Fruit fly (Drosophila melanogaster): ENCODE results near the gene CG8031.

CG8031 gene

DNA sequence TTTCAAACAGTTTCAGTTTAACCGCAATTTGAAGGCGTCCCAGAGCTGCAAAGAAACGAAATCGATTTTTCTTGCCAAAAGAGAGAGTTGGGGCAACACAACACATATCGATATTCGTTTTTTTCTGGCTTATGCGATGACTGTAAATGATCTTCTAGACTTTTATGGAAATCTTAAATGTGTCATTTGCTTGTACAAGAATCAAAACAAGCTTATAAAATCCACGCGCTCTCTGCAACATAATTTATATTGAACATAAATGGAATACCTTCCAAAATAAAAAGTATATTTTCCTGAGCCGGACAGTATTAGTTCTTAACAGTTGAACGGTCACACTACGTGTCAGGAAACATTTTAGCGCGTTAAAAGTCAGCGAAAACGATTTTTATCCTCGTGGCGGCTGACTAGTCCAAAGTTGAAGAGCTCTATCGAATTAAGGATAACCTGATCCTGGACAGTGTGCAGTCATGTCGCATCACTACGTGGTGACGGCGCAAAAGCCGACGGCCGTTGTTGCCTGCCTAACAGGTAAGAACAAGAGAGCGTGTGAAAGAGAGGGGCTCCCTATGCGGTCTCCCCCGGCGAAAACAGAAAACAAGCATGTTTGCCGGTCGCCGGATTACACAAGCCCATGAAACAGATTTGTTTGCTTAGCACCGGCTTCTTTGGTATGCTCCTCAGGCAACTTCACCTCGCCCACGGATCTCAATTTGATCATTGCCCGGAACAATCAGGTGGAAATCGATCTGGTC, 41.0 kb upstream of the CG8031 start, which contains the start of gene pic (continued):
- peak; percentile 89 for TF ChIP-seq BEAF-32 (GFP tag; optimal IDR thresholded peaks at IDR 0.05)
- no peak for TF ChIP-seq CG11696 (GFP tag; IDR thresholded peaks at IDR 0.05)
- peak; percentile 72 for TF ChIP-seq unc-4 (GFP tag; IDR thresholded peaks at IDR 0.05; ENCODE audit: partially characterized antibody)
- TF ChIP-seq CG30403 (GFP tag; optimal IDR thresholded peaks at IDR 0.05): no peak
- no peak for TF ChIP-seq CG16863 (GFP tag; optimal IDR thresholded peaks at IDR 0.05)
- TF ChIP-seq tap (tag; optimal IDR thresholded peaks at IDR 0.05): no peak
- no peak for TF ChIP-seq dimm (GFP tag; IDR thresholded peaks at IDR 0.05)
- TF ChIP-seq gcm (GFP tag; optimal IDR thresholded peaks at IDR 0.05): no peak
- no peak for TF ChIP-seq oc (tag; optimal IDR thresholded peaks at IDR 0.05)
- no peak for TF ChIP-seq HHEX (GFP tag; optimal IDR thresholded peaks at IDR 0.05)
- peak; percentile 37 for TF ChIP-seq CG33213 (GFP tag; optimal IDR thresholded peaks at IDR 0.05)
- peak; percentile 93 for TF ChIP-seq E2f2 (GFP tag; IDR thresholded peaks at IDR 0.05)
- no peak for TF ChIP-seq fd64A (GFP tag; optimal IDR thresholded peaks at IDR 0.05)
- TF ChIP-seq NC2α (GFP tag; optimal IDR thresholded peaks at IDR 0.05): no peak
- TF ChIP-seq psq (GFP tag; optimal IDR thresholded peaks at IDR 0.05): no peak
- TF ChIP-seq CTCF (GFP tag; optimal IDR thresholded peaks at IDR 0.05): peak; percentile 37
- no peak for TF ChIP-seq aop (GFP tag; IDR thresholded peaks at IDR 0.05)
- no peak for TF ChIP-seq Ravus (GFP tag; IDR thresholded peaks at IDR 0.05)
- TF ChIP-seq CG17385 (GFP tag; optimal IDR thresholded peaks at IDR 0.05): peak; percentile 86
- peak; percentile 74 for TF ChIP-seq sens (GFP tag)
- no peak for TF ChIP-seq CG1602 (GFP tag; optimal IDR thresholded peaks at IDR 0.05)
- no peak for TF ChIP-seq CG12942 (GFP tag; optimal IDR thresholded peaks at IDR 0.05)
- no peak for TF ChIP-seq CG7271 (tag; optimal IDR thresholded peaks at IDR 0.05)
- no peak for TF ChIP-seq wek (GFP tag; optimal IDR thresholded peaks at IDR 0.05)
- TF ChIP-seq sr (GFP tag; IDR thresholded peaks at IDR 0.05): no peak
- TF ChIP-seq Hsf (GFP tag; optimal IDR thresholded peaks at IDR 0.05): peak; percentile 9
- TF ChIP-seq dati (GFP tag; IDR thresholded peaks at IDR 0.05): no peak
- no peak for TF ChIP-seq Hand (GFP tag; optimal IDR thresholded peaks at IDR 0.05)
- peak; percentile 27 for TF ChIP-seq CG30020 (tag; optimal IDR thresholded peaks at IDR 0.05)
- TF ChIP-seq D19A (tag; optimal IDR thresholded peaks at IDR 0.05): no peak
- TF ChIP-seq CG17568 (GFP tag; optimal IDR thresholded peaks at IDR 0.05): no peak
- no peak for TF ChIP-seq ewg (GFP tag; optimal IDR thresholded peaks at IDR 0.05)
- TF ChIP-seq sim (GFP tag; IDR thresholded peaks at IDR 0.05): no peak
- no peak for TF ChIP-seq onecut (GFP tag; IDR thresholded peaks at IDR 0.05)
- TF ChIP-seq CG3847 (GFP tag; IDR thresholded peaks at IDR 0.05): peak; percentile 25; the same call in 1 of the 2 replicates
- TF ChIP-seq Hmr (GFP tag; optimal IDR thresholded peaks at IDR 0.05): no peak
- TF ChIP-seq lilli (GFP tag; optimal IDR thresholded peaks at IDR 0.05): no peak
- no peak for TF ChIP-seq CG7372 (GFP tag; IDR thresholded peaks at IDR 0.05)
- no peak for TF ChIP-seq Dad (GFP tag; optimal IDR thresholded peaks at IDR 0.05)
- TF ChIP-seq yki (optimal IDR thresholded peaks at IDR 0.05): no peak
- no peak for TF ChIP-seq CG6272 (GFP tag; IDR thresholded peaks at IDR 0.05)
- TF ChIP-seq CG17361 (GFP tag; IDR thresholded peaks at IDR 0.05): no peak; the same call in 2 of the 3 replicates
- TF ChIP-seq stwl (tag; optimal IDR thresholded peaks at IDR 0.05): peak; percentile 58
- no peak for TF ChIP-seq CG15696 (tag; optimal IDR thresholded peaks at IDR 0.05)
- TF ChIP-seq gem (tag; optimal IDR thresholded peaks at IDR 0.05): no peak
- no peak for TF ChIP-seq Oaz (GFP tag; IDR thresholded peaks at IDR 0.05)
- no peak for TF ChIP-seq CG18011 (GFP tag; optimal IDR thresholded peaks at IDR 0.05)
- TF ChIP-seq slou (GFP tag; optimal IDR thresholded peaks at IDR 0.05): no peak
- no peak for TF ChIP-seq CG12236 (GFP tag; optimal IDR thresholded peaks at IDR 0.05)
- no peak for TF ChIP-seq btn (GFP tag; optimal IDR thresholded peaks at IDR 0.05)
- TF ChIP-seq CG1024 (GFP tag; IDR thresholded peaks at IDR 0.05): no peak
